Worm (Caenorhabditis elegans): ENCODE measurements around the gene nhr-41.

DNA sequence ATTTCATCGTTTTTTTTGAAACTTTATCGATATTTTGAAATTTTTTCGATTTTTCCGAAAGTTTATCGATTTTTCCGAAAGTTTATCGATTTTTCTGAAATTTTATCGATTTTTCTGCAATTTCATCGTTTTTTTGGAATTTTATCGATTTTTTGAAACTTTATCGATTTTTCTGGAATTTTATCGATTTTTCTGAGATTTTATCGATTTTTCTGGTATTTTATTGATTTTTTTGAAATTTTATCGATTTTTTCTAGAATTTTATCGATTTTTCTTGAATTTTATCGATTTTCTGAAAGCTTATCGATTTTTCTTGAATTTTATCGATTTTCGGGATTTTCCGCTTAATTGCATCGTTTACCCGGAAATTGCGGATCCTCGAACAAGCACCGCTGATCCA, 57.5 kb downstream of the nhr-41 start:
- TF ChIP-seq egl-13 (tag; optimal IDR thresholded peaks at IDR 0.05) (no peak), unc-62 (GFP tag; optimal IDR thresholded peaks at IDR 0.05) (no peak), ceh-82 (tag; optimal IDR thresholded peaks at IDR 0.05) (no peak), nhr-77 (tag; optimal IDR thresholded peaks at IDR 0.05) (no peak), jun-1 (tag; optimal IDR thresholded peaks at IDR 0.05) (no peak), lir-3 (tag; optimal IDR thresholded peaks at IDR 0.05; ENCODE audit: poor library complexity) (no peak), aha-1 (tag; optimal IDR thresholded peaks at IDR 0.05) (no peak), nhr-12 (tag; optimal IDR thresholded peaks at IDR 0.05) (no peak)

Measured in whole organism, L1 larva.